Worm (Caenorhabditis elegans) whole organism, young adult: ENCODE measurements around the gene F25B4.8.

Experiments used
- B0336.3 ChIP-seq: fragments of 200-800 bp; sonication (Bioruptor generic); IDR thresholded peaks from 2 replicates; pipeline ENCODE4 v1.3.6; 2022; ENCODE audit warnings: missing genetic modification characterization, missing compliant biosample characterization
- C06A6.2 ChIP-seq: fragments of 200-800 bp; sonication (Bioruptor generic); conservative IDR thresholded peaks from 2 replicates; pipeline ENCODE4 v1.3.6; 2022; ENCODE audit warnings: missing genetic modification characterization, missing compliant biosample characterization
- C17E4.6 ChIP-seq: fragments of 200-800 bp; sonication (Bioruptor generic); IDR thresholded peaks from 2 replicates; pipeline ENCODE4 v1.3.6; 2022; ENCODE audit warnings: missing genetic modification reagents, missing genetic modification characterization, missing compliant biosample characterization
- F10E7.11 ChIP-seq: sonication (generic microtip); optimal IDR thresholded peaks from 2 replicates; lab custom pipeline; 2017; ENCODE audit warnings: mild to moderate bottlenecking, missing genetic modification characterization, moderate library complexity, missing compliant biosample characterization
- F22D6.2 ChIP-seq: sonication (generic microtip); optimal IDR thresholded peaks from 2 replicates; lab custom pipeline; 2016; ENCODE audit warnings: mild to moderate bottlenecking, missing genetic modification characterization, missing compliant biosample characterization
- F37B4.10 ChIP-seq: fragments of 200-800 bp; sonication (Bioruptor generic); IDR thresholded peaks from 2 replicates; pipeline ENCODE4 v1.3.6; 2022; ENCODE audit warnings: missing genetic modification characterization, missing compliant biosample characterization
- F39B2.1 ChIP-seq: fragments of 200-800 bp; sonication (Bioruptor generic); IDR thresholded peaks from 2 replicates; pipeline ENCODE4 v1.3.6; 2022; ENCODE audit warnings: missing genetic modification reagents, missing genetic modification characterization, missing compliant biosample characterization
- F52B5.7 ChIP-seq: sonication (generic microtip); optimal IDR thresholded peaks from 2 replicates; lab custom pipeline; 2016; ENCODE audit warnings: mild to moderate bottlenecking, missing genetic modification characterization, missing compliant biosample characterization
- T07F8.4 ChIP-seq: sonication (generic microtip); optimal IDR thresholded peaks from 2 replicates; lab custom pipeline; 2016; ENCODE audit warnings: mild to moderate bottlenecking, missing genetic modification characterization, moderate library complexity, missing compliant biosample characterization
- T26A5.8 ChIP-seq: sonication (generic microtip); optimal IDR thresholded peaks from 2 replicates; lab custom pipeline; 2016; ENCODE audit warnings: missing genetic modification characterization, missing compliant biosample characterization
- Y67H2A.10 ChIP-seq: fragments of 200-800 bp; sonication (Bioruptor generic); conservative IDR thresholded peaks from 2 replicates; pipeline ENCODE4 v1.3.6; 2022; ENCODE audit warnings: missing genetic modification reagents, missing genetic modification characterization, missing compliant biosample characterization
- Y95B8A.8 ChIP-seq: fragments of 200-800 bp; sonication (Bioruptor generic); IDR thresholded peaks from 2 replicates; pipeline ENCODE4 v1.3.6; 2022; ENCODE audit warnings: missing genetic modification reagents, missing genetic modification characterization, missing compliant biosample characterization
- attf-3 ChIP-seq: fragments of 200-800 bp; sonication (Bioruptor generic); conservative IDR thresholded peaks from 2 replicates; pipeline ENCODE4 v1.3.6; 2022; ENCODE audit warnings: missing genetic modification reagents, missing genetic modification characterization, missing compliant biosample characterization
- attf-5 ChIP-seq: fragments of 200-800 bp; sonication (Bioruptor generic); optimal IDR thresholded peaks from 2 replicates; lab custom pipeline; 2018; ENCODE audit warnings: mild to moderate bottlenecking, missing genetic modification characterization, missing compliant biosample characterization
- bed-1 ChIP-seq: fragments of 200-800 bp; sonication (Bioruptor generic); IDR thresholded peaks from 2 replicates; pipeline ENCODE4 v1.3.6; 2022; ENCODE audit warnings: missing genetic modification reagents, missing genetic modification characterization, missing compliant biosample characterization
- cebp-2 ChIP-seq: fragments of 200-800 bp; sonication (Bioruptor generic); IDR thresholded peaks from 2 replicates; pipeline ENCODE4 v1.3.6; 2022; ENCODE audit warnings: missing genetic modification characterization, missing compliant biosample characterization
- ceh-58 ChIP-seq: fragments of 200-800 bp; sonication (Bioruptor generic); IDR thresholded peaks from 2 replicates; pipeline ENCODE4 v1.3.6; 2022; ENCODE audit warnings: missing genetic modification characterization, missing compliant biosample characterization
- dpff-1 ChIP-seq: sonication (generic microtip); optimal IDR thresholded peaks from 2 replicates; lab custom pipeline; 2017; ENCODE audit warnings: mild to moderate bottlenecking, missing genetic modification characterization, missing compliant biosample characterization
- dpl-1 ChIP-seq: fragments of 150-350 bp; optimal IDR thresholded peaks from 2 replicates; lab custom pipeline; 2014; ENCODE audit warnings: missing biosample characterization, missing genetic modification reagents, missing genetic modification characterization
- egl-44 ChIP-seq: fragments of 200-800 bp; sonication (Bioruptor generic); IDR thresholded peaks from 2 replicates; pipeline ENCODE4 v1.3.6; 2022; ENCODE audit warnings: missing genetic modification reagents, missing genetic modification characterization, missing compliant biosample characterization
- egrh-3 ChIP-seq: fragments of 200-800 bp; sonication (Bioruptor generic); IDR thresholded peaks from 2 replicates; pipeline ENCODE4 v1.3.6; 2022; ENCODE audit warnings: missing genetic modification reagents, missing genetic modification characterization, missing compliant biosample characterization
- ets-4 ChIP-seq: fragments of 200-800 bp; sonication (Bioruptor generic); optimal IDR thresholded peaks from 2 replicates; lab custom pipeline; 2018; ENCODE audit warnings: mild to moderate bottlenecking, missing genetic modification characterization, missing compliant biosample characterization
- fkh-3 ChIP-seq: sonication (generic microtip); optimal IDR thresholded peaks from 2 replicates; lab custom pipeline; 2016; ENCODE audit warnings: mild to moderate bottlenecking, missing genetic modification characterization, missing compliant biosample characterization
- hmg-1.2 ChIP-seq: fragments of 200-800 bp; sonication (Bioruptor generic); IDR thresholded peaks from 2 replicates; pipeline ENCODE4 v1.3.6; 2022; ENCODE audit warnings: missing genetic modification reagents, missing genetic modification characterization, missing compliant biosample characterization
- hsf-1 ChIP-seq: fragments of 200-800 bp; sonication (Bioruptor generic); IDR thresholded peaks from 2 replicates; pipeline ENCODE4 v1.3.6; 2022; ENCODE audit warnings: missing genetic modification reagents, missing genetic modification characterization, missing compliant biosample characterization
- let-607 ChIP-seq, 2 experiments: fragments of 200-800 bp in 1 of 2; sonication (Bioruptor generic) in 1 of 2; sonication (generic microtip) in 1 of 2; optimal IDR thresholded peaks; 2 replicates each; lab custom pipeline; 2016 to 2018; ENCODE audit warnings: mild to moderate bottlenecking in 2 of 2, missing compliant biosample characterization in 2 of 2, missing genetic modification characterization in 2 of 2, moderate library complexity in 2 of 2, missing genotype in 1 of 2
- lin-26 ChIP-seq: fragments of 200-800 bp; sonication (Bioruptor generic); IDR thresholded peaks from 2 replicates; pipeline ENCODE4 v1.3.6; 2022; ENCODE audit warnings: missing genetic modification reagents, missing genetic modification characterization, missing compliant biosample characterization
- lin-35 ChIP-seq, 3 experiments: fragments of 150-350 bp in 2 of 3; sonication (generic microtip) in 1 of 3; optimal IDR thresholded peaks; 2 replicates each; lab custom pipeline; 2014 to 2018; ENCODE audit warnings: missing biosample characterization in 3 of 3, missing genetic modification characterization in 3 of 3, missing genetic modification reagents in 3 of 3
- lin-40 ChIP-seq: sonication (generic microtip); optimal IDR thresholded peaks from 2 replicates; lab custom pipeline; 2016; ENCODE audit warnings: missing genetic modification characterization, mild to moderate bottlenecking, missing compliant biosample characterization, missing genotype, missing genetic modification reagents
- lin-54 ChIP-seq: fragments of 200-800 bp; sonication (Bioruptor generic); optimal IDR thresholded peaks from 2 replicates; lab custom pipeline; 2018; ENCODE audit warnings: mild to moderate bottlenecking, missing genetic modification characterization, missing compliant biosample characterization
- madf-10 ChIP-seq: sonication (generic microtip); optimal IDR thresholded peaks from 2 replicates; lab custom pipeline; 2016; ENCODE audit warnings: mild to moderate bottlenecking, missing genetic modification characterization, missing compliant biosample characterization
- madf-3 ChIP-seq: fragments of 200-800 bp; sonication (Bioruptor generic); IDR thresholded peaks from 2 replicates; pipeline ENCODE4 v1.3.6; 2022; ENCODE audit warnings: missing genetic modification reagents, missing genetic modification characterization, missing compliant biosample characterization
- mel-28 ChIP-seq: sonication (generic microtip); optimal IDR thresholded peaks from 2 replicates; lab custom pipeline; 2016; ENCODE audit warnings: borderline replicate concordance, mild to moderate bottlenecking, missing genetic modification characterization, missing compliant biosample characterization
- mes-4 ChIP-seq: sonication (generic microtip); optimal IDR thresholded peaks from 2 replicates; lab custom pipeline; 2016; ENCODE audit warnings: missing genotype, missing genetic modification characterization, missing compliant biosample characterization
- nfyb-1 ChIP-seq: fragments of 200-800 bp; sonication (Bioruptor generic); IDR thresholded peaks from 2 replicates; pipeline ENCODE4 v1.3.6; 2022; ENCODE audit warnings: missing genetic modification reagents, missing genetic modification characterization, missing compliant biosample characterization
- nhr-120 ChIP-seq: fragments of 200-800 bp; sonication (Bioruptor generic); IDR thresholded peaks from 2 replicates; pipeline ENCODE4 v1.3.6; 2022; ENCODE audit warnings: missing genetic modification characterization, missing compliant biosample characterization
- nhr-179 ChIP-seq: sonication (generic microtip); optimal IDR thresholded peaks from 2 replicates; lab custom pipeline; 2016; ENCODE audit warnings: mild to moderate bottlenecking, missing genetic modification characterization, missing compliant biosample characterization
- nhr-27 ChIP-seq: fragments of 200-800 bp; sonication (Bioruptor generic); optimal IDR thresholded peaks from 2 replicates; lab custom pipeline; 2018; ENCODE audit warnings: mild to moderate bottlenecking, missing genetic modification characterization, moderate library complexity, missing compliant biosample characterization
- nhr-80 ChIP-seq: sonication (generic microtip); optimal IDR thresholded peaks from 2 replicates; lab custom pipeline; 2016; ENCODE audit warnings: missing genetic modification characterization, missing compliant biosample characterization
- pha-4 ChIP-seq: fragments of 150-350 bp; sonication (generic microtip); optimal IDR thresholded peaks from 2 replicates; lab custom pipeline; 2014; ENCODE audit warnings: missing biosample characterization, missing genetic modification reagents, missing genetic modification characterization
- rec-8 ChIP-seq, 2 experiments: sonication (generic microtip); optimal IDR thresholded peaks; 2 replicates each; lab custom pipeline; 2016; ENCODE audit warnings: mild to moderate bottlenecking in 2 of 2, missing genetic modification characterization in 2 of 2, missing genetic modification reagents in 2 of 2, missing genotype in 2 of 2, missing biosample characterization in 1 of 2, missing compliant biosample characterization in 1 of 2, moderate library complexity in 1 of 2
- rpc-1 ChIP-seq, 2 experiments: fragments of 150-350 bp in 1 of 2; sonication (generic microtip) in 1 of 2; optimal IDR thresholded peaks; 2 replicates each; lab custom pipeline; 2014 to 2018; ENCODE audit warnings: missing biosample characterization in 1 of 2, missing genetic modification characterization in 1 of 2, missing genetic modification reagents in 1 of 2, missing genotype in 1 of 2
- snpc-4 ChIP-seq, 5 experiments: fragments of 150-350 bp in 1 of 5; sonication (generic microtip) in 4 of 5; optimal IDR thresholded peaks; 2 replicates each; lab custom pipeline; 2014 to 2018; ENCODE audit warnings: missing genetic modification characterization in 5 of 5, missing biosample characterization in 3 of 5, antibody characterized with exemption in 2 of 5, mild to moderate bottlenecking in 2 of 5, missing compliant biosample characterization in 2 of 5, missing genotype in 2 of 5, moderate library complexity in 2 of 5, missing genetic modification reagents in 1 of 5
- sptf-2 ChIP-seq: fragments of 200-800 bp; sonication (Bioruptor generic); optimal IDR thresholded peaks from 2 replicates; lab custom pipeline; 2018; ENCODE audit warnings: mild to moderate bottlenecking, missing genetic modification characterization, missing compliant biosample characterization
- tbp1 ChIP-seq: fragments of 200-800 bp; sonication (Bioruptor generic); optimal IDR thresholded peaks from 2 replicates; lab custom pipeline; 2018; ENCODE audit warnings: mild to moderate bottlenecking, missing genetic modification characterization, missing compliant biosample characterization
- zfh-2 ChIP-seq: fragments of 200-800 bp; sonication (Bioruptor generic); conservative IDR thresholded peaks from 2 replicates; pipeline ENCODE4 v1.3.6; 2022; ENCODE audit warnings: missing genetic modification reagents, missing genetic modification characterization, missing compliant biosample characterization
- ztf-25 ChIP-seq: fragments of 200-800 bp; sonication (Bioruptor generic); IDR thresholded peaks from 2 replicates; pipeline ENCODE4 v1.3.6; 2022; ENCODE audit warnings: missing genetic modification reagents, missing genetic modification characterization, missing compliant biosample characterization
- ztf-28 ChIP-seq: fragments of 200-800 bp; sonication (Bioruptor generic); IDR thresholded peaks from 2 replicates; pipeline ENCODE4 v1.3.6; 2022; ENCODE audit warnings: missing genetic modification reagents, missing genetic modification characterization, missing compliant biosample characterization

The F25B4.8 gene

ce11 chrV:5684534-5684933, 7.0 kb downstream of the F25B4.8 start, which contains the start of the genes hmgs-1 and F25B4.4 (continued):
- peak; percentile 64; the same call in 1 of the 2 replicates for TF ChIP-seq attf-3 (GFP tag; lab: Robert Waterston, UW)
- TF ChIP-seq lin-35 (GFP tag; optimal IDR thresholded peaks at IDR 0.05; lab: Kevin White, UChicago) = peak in 2 of 3 experiments; percentile 39 to 85
- no peak for TF ChIP-seq F10E7.11 (tag; lab: Kevin White, UChicago)
- TF ChIP-seq nfyb-1 (GFP tag; lab: Robert Waterston, UW) = peak; percentile 84
- peak; percentile 43 for TF ChIP-seq dpl-1 (GFP tag; lab: Kevin White, UChicago)
- TF ChIP-seq sptf-2 (GFP tag; lab: Kevin White, UChicago) = no peak
- TF ChIP-seq dpff-1 = no peak
- TF ChIP-seq madf-10 (tag; lab: Kevin White, UChicago) = peak; percentile 8
- no peak for TF ChIP-seq Y67H2A.10 (GFP tag; lab: Robert Waterston, UW)
- peak; percentile 55 for TF ChIP-seq hmg-1.2 (GFP tag; lab: Robert Waterston, UW)
- no peak for TF ChIP-seq F22D6.2 (tag; lab: Kevin White, UChicago)
- TF ChIP-seq egrh-3 (GFP tag; lab: Robert Waterston, UW) = peak; percentile 42
- peak; percentile 43; the same call in 1 of the 2 replicates for TF ChIP-seq Y95B8A.8 (GFP tag; lab: Robert Waterston, UW)
- no peak for TF ChIP-seq bed-1 (GFP tag; lab: Robert Waterston, UW)
- no peak for TF ChIP-seq mes-4 (tag; lab: Kevin White, UChicago)
- no peak for TF ChIP-seq cebp-2 (GFP tag; lab: Robert Waterston, UW)
- TF ChIP-seq egl-44 (GFP tag; lab: Robert Waterston, UW) = no peak
- no peak for TF ChIP-seq F39B2.1
- no peak for TF ChIP-seq rec-8 (tag; optimal IDR thresholded peaks at IDR 0.05; lab: Kevin White, UChicago)
- peak; percentile 93 for TF ChIP-seq attf-5 (GFP tag; lab: Kevin White, UChicago)
- TF ChIP-seq nhr-179 (tag; lab: Kevin White, UChicago) = no peak
- peak; percentile 28; the same call in 1 of the 2 replicates for TF ChIP-seq B0336.3 (GFP tag; lab: Robert Waterston, UW)
- 0 out of 2 replicates have a peak, but pooled peaks have one; percentile 54 for TF ChIP-seq ztf-28 (GFP tag; lab: Robert Waterston, UW)
- peak; percentile 68 for TF ChIP-seq pha-4 (tag; lab: Kevin White, UChicago)
- TF ChIP-seq T07F8.4 (tag; lab: Kevin White, UChicago) = no peak
- TF ChIP-seq lin-54 = peak; percentile 85
- TF ChIP-seq ets-4 (GFP tag; lab: Kevin White, UChicago) = no peak
- TF ChIP-seq let-607 (tag; optimal IDR thresholded peaks at IDR 0.05; lab: Kevin White, UChicago) = peak in 1 of 2 experiments; percentile 10
- peak; percentile 27; the same call in 1 of the 2 replicates for TF ChIP-seq hsf-1 (GFP tag; lab: Robert Waterston, UW)
- TF ChIP-seq fkh-3 (tag; lab: Kevin White, UChicago) = no peak
- TF ChIP-seq C06A6.2 (GFP tag; lab: Robert Waterston, UW) = peak; percentile 50; the same call in 1 of the 2 replicates
- TF ChIP-seq madf-3 (GFP tag; lab: Robert Waterston, UW) = 0 out of 2 replicates have a peak, but pooled peaks have one; percentile 30
- peak; percentile 48 for TF ChIP-seq snpc-4 (GFP tag; optimal IDR thresholded peaks at IDR 0.05; lab: Kevin White, UChicago)
- peak; percentile 15 to 69 (median 47) for TF ChIP-seq snpc-4 (tag; optimal IDR thresholded peaks at IDR 0.05; lab: Kevin White, UChicago)
- TF ChIP-seq F52B5.7 (tag; lab: Kevin White, UChicago) = no peak
- TF ChIP-seq nhr-80 (tag; lab: Kevin White, UChicago) = peak; percentile 6
- TF ChIP-seq C17E4.6 (GFP tag; lab: Robert Waterston, UW) = no peak
- 0 out of 2 replicates have a peak, but pooled peaks have one; percentile 20 for TF ChIP-seq lin-26
- no peak for TF ChIP-seq ztf-25 (GFP tag; lab: Robert Waterston, UW)
- no peak for TF ChIP-seq zfh-2 (GFP tag; lab: Robert Waterston, UW)
- no peak for TF ChIP-seq nhr-120 (GFP tag; lab: Robert Waterston, UW)
- TF ChIP-seq mel-28 (tag; lab: Kevin White, UChicago) = no peak
- no peak for TF ChIP-seq T26A5.8 (tag; lab: Kevin White, UChicago)
- no peak for TF ChIP-seq rpc-1 (optimal IDR thresholded peaks at IDR 0.05; lab: Kevin White, UChicago)
- no peak for TF ChIP-seq rpc-1 (tag; optimal IDR thresholded peaks at IDR 0.05; lab: Kevin White, UChicago)
- TF ChIP-seq ceh-58 (GFP tag; lab: Robert Waterston, UW) = no peak
- peak; percentile 66 for TF ChIP-seq tbp1 (GFP tag; lab: Kevin White, UChicago)
- TF ChIP-seq nhr-27 (tag; lab: Kevin White, UChicago) = no peak
- peak; percentile 84 for TF ChIP-seq lin-40 (tag; lab: Kevin White, UChicago)
- TF ChIP-seq F37B4.10 = no peak
